Fruit fly (Drosophila melanogaster) whole organism, embryonic: ENCODE measurements around the gene CG4497.

Experiments used
- Bdp1 ChIP-seq: fragments of 200-800 bp; sonication (Bioruptor generic); optimal IDR thresholded peaks from 3 replicates; lab custom pipeline; 2016; ENCODE audit warnings: missing biosample characterization, missing genetic modification characterization
- CG10147 ChIP-seq: fragments of 200-800 bp; sonication (Bioruptor generic); optimal IDR thresholded peaks from 2 replicates; lab custom pipeline; 2019; ENCODE audit warnings: missing biosample characterization, mild to moderate bottlenecking, missing genetic modification characterization, moderate library complexity
- CG10431 ChIP-seq: fragments of 200-800 bp; sonication (Bioruptor generic); optimal IDR thresholded peaks from 3 replicates; lab custom pipeline; 2018; ENCODE audit warnings: missing biosample characterization, mild to moderate bottlenecking, missing genetic modification characterization
- CG10565 ChIP-seq: fragments of 200-800 bp; sonication (Bioruptor generic); optimal IDR thresholded peaks from 3 replicates; lab custom pipeline; 2016; ENCODE audit warnings: missing biosample characterization, mild to moderate bottlenecking, missing genetic modification characterization
- CG10654 ChIP-seq: fragments of 200-800 bp; sonication (Bioruptor generic); optimal IDR thresholded peaks from 2 replicates; lab custom pipeline; 2016; ENCODE audit warnings: missing biosample characterization, missing genetic modification characterization
- CG12299 ChIP-seq: fragments of 200-800 bp; sonication (Bioruptor generic); optimal IDR thresholded peaks from 2 replicates; lab custom pipeline; 2018; ENCODE audit warnings: missing biosample characterization, mild to moderate bottlenecking, missing genetic modification characterization
- CG12391 ChIP-seq: fragments of 200-800 bp; sonication (Bioruptor generic); optimal IDR thresholded peaks from 3 replicates; lab custom pipeline; 2018; ENCODE audit warnings: missing biosample characterization, mild to moderate bottlenecking, missing genetic modification characterization, moderate library complexity
- CG13424 ChIP-seq: fragments of 200-800 bp; sonication (Bioruptor generic); optimal IDR thresholded peaks from 2 replicates; lab custom pipeline; 2019; ENCODE audit warnings: missing biosample characterization, mild to moderate bottlenecking, missing genetic modification characterization, moderate library complexity
- CG17361 ChIP-seq: fragments of 200-800 bp; sonication (Bioruptor generic); IDR thresholded peaks from 3 replicates; pipeline ENCODE4 v1.3.6; 2022; ENCODE audit warnings: missing biosample characterization, missing genetic modification characterization
- CG31441 ChIP-seq: fragments of 200-800 bp; sonication (Bioruptor generic); IDR thresholded peaks from 2 replicates; pipeline ENCODE4 v1.3.6; 2022; ENCODE audit warnings: missing biosample characterization, missing genetic modification characterization
- CG3163 ChIP-seq: fragments of 200-800 bp; sonication (Bioruptor generic); optimal IDR thresholded peaks from 3 replicates; lab custom pipeline; 2016; ENCODE audit warnings: missing biosample characterization, missing genetic modification characterization
- CG33557 ChIP-seq: fragments of 200-800 bp; sonication (Bioruptor generic); optimal IDR thresholded peaks from 2 replicates; lab custom pipeline; 2019; ENCODE audit warnings: missing biosample characterization, mild to moderate bottlenecking, missing genetic modification characterization, moderate library complexity
- CG4730 ChIP-seq: fragments of 200-800 bp; sonication (Bioruptor generic); IDR thresholded peaks from 2 replicates; pipeline ENCODE4 v1.3.6; 2022; ENCODE audit warnings: missing biosample characterization, missing genetic modification characterization
- CG6175 ChIP-seq: fragments of 200-800 bp; sonication (Bioruptor generic); IDR thresholded peaks from 3 replicates; pipeline ENCODE4 v1.3.6; 2022; ENCODE audit warnings: missing biosample characterization, missing genetic modification characterization
- CG7271 ChIP-seq: fragments of 200-800 bp; sonication (Bioruptor generic); optimal IDR thresholded peaks from 2 replicates; lab custom pipeline; 2018; ENCODE audit warnings: missing biosample characterization, mild to moderate bottlenecking, missing genetic modification characterization, moderate library complexity
- CG7745 ChIP-seq: fragments of 200-800 bp; sonication (Bioruptor generic); optimal IDR thresholded peaks from 2 replicates; lab custom pipeline; 2018; ENCODE audit warnings: missing biosample characterization, mild to moderate bottlenecking, missing genetic modification characterization, moderate library complexity
- CG8290 ChIP-seq, 3 experiments: fragments of 200-800 bp; sonication (Bioruptor generic); optimal IDR thresholded peaks; 2 replicates each; lab custom pipeline; 2016 to 2019; ENCODE audit warnings: missing biosample characterization in 3 of 3, missing genetic modification characterization in 3 of 3, mild to moderate bottlenecking in 2 of 3, moderate library complexity in 1 of 3
- CHES-1-like ChIP-seq: fragments of 200-800 bp; sonication (Bioruptor generic); optimal IDR thresholded peaks from 2 replicates; lab custom pipeline; 2016; ENCODE audit warnings: missing biosample characterization, missing genetic modification characterization
- CkIIα-i1 ChIP-seq: fragments of 200-800 bp; sonication (Bioruptor generic); IDR thresholded peaks from 2 replicates; pipeline ENCODE4 v1.3.6; 2022; ENCODE audit warnings: missing biosample characterization, missing genetic modification characterization
- Dip2 ChIP-seq: fragments of 200-800 bp; sonication (Bioruptor generic); IDR thresholded peaks from 2 replicates; pipeline ENCODE4 v1.3.6; 2022; ENCODE audit warnings: missing biosample characterization, missing genetic modification characterization
- Drgx ChIP-seq: fragments of 200-800 bp; sonication (Bioruptor generic); IDR thresholded peaks from 2 replicates; pipeline ENCODE4 v1.3.6; 2022; ENCODE audit warnings: missing biosample characterization, missing genetic modification characterization
- HLH54F ChIP-seq: fragments of 200-800 bp; sonication (Bioruptor generic); optimal IDR thresholded peaks from 3 replicates; lab custom pipeline; 2016; ENCODE audit warnings: missing biosample characterization, missing genetic modification characterization
- Hmr ChIP-seq: fragments of 200-800 bp; sonication (Bioruptor generic); optimal IDR thresholded peaks from 3 replicates; lab custom pipeline; 2017; ENCODE audit warnings: mild to moderate bottlenecking, missing biosample characterization, missing genetic modification reagents, missing genetic modification characterization
- Meics ChIP-seq: fragments of 200-800 bp; sonication (Bioruptor generic); optimal IDR thresholded peaks from 2 replicates; lab custom pipeline; 2017; ENCODE audit warnings: missing biosample characterization, mild to moderate bottlenecking, missing genetic modification characterization
- NC2β ChIP-seq: fragments of 200-800 bp; sonication (Bioruptor generic); optimal IDR thresholded peaks from 2 replicates; lab custom pipeline; 2016; ENCODE audit warnings: missing biosample characterization, missing genetic modification characterization
- Oli ChIP-seq: fragments of 200-800 bp; sonication (Bioruptor generic); optimal IDR thresholded peaks from 2 replicates; lab custom pipeline; 2018; ENCODE audit warnings: missing biosample characterization, mild to moderate bottlenecking, missing genetic modification characterization, moderate library complexity
- Optix ChIP-seq: fragments of 200-800 bp; sonication (Bioruptor generic); IDR thresholded peaks from 3 replicates; pipeline ENCODE4 v1.3.6; 2022; ENCODE audit warnings: missing biosample characterization, missing genetic modification characterization
- aop ChIP-seq: fragments of 200-800 bp; sonication (Bioruptor generic); IDR thresholded peaks from 2 replicates; pipeline ENCODE4 v1.3.6; 2022; ENCODE audit warnings: missing biosample characterization, missing genetic modification characterization
- ara ChIP-seq: fragments of 200-800 bp; sonication (Bioruptor generic); IDR thresholded peaks from 2 replicates; pipeline ENCODE4 v1.3.6; 2022; ENCODE audit warnings: missing biosample characterization, missing genetic modification characterization
- bigmax ChIP-seq: fragments of 200-800 bp; sonication (Bioruptor generic); optimal IDR thresholded peaks from 2 replicates; lab custom pipeline; 2018; ENCODE audit warnings: missing biosample characterization, mild to moderate bottlenecking, missing genetic modification characterization
- disco-r ChIP-seq: fragments of 200-800 bp; sonication (Bioruptor generic); optimal IDR thresholded peaks from 2 replicates; lab custom pipeline; 2016; ENCODE audit warnings: missing biosample characterization, missing genetic modification characterization
- dmrt99B ChIP-seq: fragments of 200-800 bp; sonication (Bioruptor generic); optimal IDR thresholded peaks from 2 replicates; lab custom pipeline; 2018; ENCODE audit warnings: missing biosample characterization, mild to moderate bottlenecking, missing genetic modification characterization, moderate library complexity
- dysf ChIP-seq: fragments of 200-800 bp; sonication (Bioruptor generic); IDR thresholded peaks from 3 replicates; pipeline ENCODE4 v1.3.6; 2022; ENCODE audit warnings: missing biosample characterization, missing genetic modification characterization
- ems ChIP-seq: fragments of 200-800 bp; sonication (Bioruptor generic); optimal IDR thresholded peaks from 3 replicates; lab custom pipeline; 2016; ENCODE audit warnings: missing biosample characterization, missing genetic modification characterization
- eve ChIP-seq, 2 experiments: fragments of >200 bp; optimal IDR thresholded peaks; 2 replicates each; lab custom pipeline; 2017; ENCODE audit warnings: missing biosample characterization in 2 of 2, missing genetic modification characterization in 2 of 2
- fd102C ChIP-seq: fragments of 200-800 bp; sonication (Bioruptor generic); optimal IDR thresholded peaks from 2 replicates; lab custom pipeline; 2018; ENCODE audit warnings: missing biosample characterization, mild to moderate bottlenecking, missing genetic modification characterization, moderate library complexity
- fd64A ChIP-seq: fragments of 200-800 bp; sonication (Bioruptor generic); optimal IDR thresholded peaks from 3 replicates; lab custom pipeline; 2018; ENCODE audit warnings: missing biosample characterization, mild to moderate bottlenecking, missing genetic modification characterization
- hb ChIP-seq: fragments of 200-800 bp; sonication (Bioruptor generic); IDR thresholded peaks from 3 replicates; pipeline ENCODE4 v1.3.6; 2022; ENCODE audit warnings: missing biosample characterization, missing genetic modification characterization; ENCODE audit not compliant: partially characterized antibody
- inv ChIP-seq: fragments of 200-800 bp; sonication (Bioruptor generic); IDR thresholded peaks from 2 replicates; pipeline ENCODE4 v1.3.6; 2022; ENCODE audit warnings: missing biosample characterization, missing genetic modification characterization; ENCODE audit not compliant: partially characterized antibody
- nerfin-1 ChIP-seq: fragments of 200-800 bp; sonication (Bioruptor generic); optimal IDR thresholded peaks from 3 replicates; lab custom pipeline; 2019; ENCODE audit warnings: missing biosample characterization, mild to moderate bottlenecking, missing genetic modification characterization, moderate library complexity
- org-1 ChIP-seq: fragments of 200-800 bp; sonication (Bioruptor generic); optimal IDR thresholded peaks from 2 replicates; lab custom pipeline; 2017; ENCODE audit warnings: missing biosample characterization, missing genetic modification characterization
- pho ChIP-seq: fragments of 200-800 bp; sonication (Bioruptor generic); optimal IDR thresholded peaks from 2 replicates; lab custom pipeline; 2016; ENCODE audit warnings: missing biosample characterization, missing genetic modification characterization
- pita ChIP-seq: fragments of 200-800 bp; sonication (Bioruptor generic); optimal IDR thresholded peaks from 2 replicates; lab custom pipeline; 2017; ENCODE audit warnings: missing biosample characterization, mild to moderate bottlenecking, missing genetic modification characterization
- prd ChIP-seq, 3 experiments: fragments of >200 bp in 2 of 3; fragments of 200-800 bp in 1 of 3; sonication (Bioruptor generic) in 1 of 3; optimal IDR thresholded peaks in 2 of 3; IDR thresholded peaks in 1 of 3; 2 replicates in 2 of 3; 3 replicates in 1 of 3; pipeline versions ENCODE4 v1.3.6 to Lab custom; 2017 to 2022; ENCODE audit warnings: missing biosample characterization in 1 of 3, missing genetic modification characterization in 1 of 3
- repo ChIP-seq: fragments of 200-800 bp; sonication (Bioruptor generic); optimal IDR thresholded peaks from 2 replicates; lab custom pipeline; 2016; ENCODE audit warnings: missing biosample characterization, missing genetic modification characterization
- sd ChIP-seq: fragments of 200-800 bp; sonication (Bioruptor generic); optimal IDR thresholded peaks from 3 replicates; lab custom pipeline; 2018; ENCODE audit warnings: missing biosample characterization, mild to moderate bottlenecking, missing genetic modification characterization, moderate library complexity
- seq ChIP-seq: fragments of 200-800 bp; sonication (Bioruptor generic); IDR thresholded peaks from 2 replicates; pipeline ENCODE4 v1.3.6; 2022; ENCODE audit warnings: missing biosample characterization, missing genetic modification characterization
- sob ChIP-seq: fragments of 200-800 bp; sonication (Bioruptor generic); IDR thresholded peaks from 2 replicates; pipeline ENCODE4 v1.3.6; 2022; ENCODE audit warnings: missing biosample characterization, missing genetic modification characterization
- ssp ChIP-seq: fragments of 200-800 bp; sonication (Bioruptor generic); IDR thresholded peaks from 2 replicates; pipeline ENCODE4 v1.3.6; 2022; ENCODE audit warnings: missing biosample characterization, missing genetic modification characterization
- twi ChIP-seq: fragments of 200-800 bp; optimal IDR thresholded peaks from 2 replicates; lab custom pipeline; 2019; ENCODE audit warnings: missing biosample characterization, mild to moderate bottlenecking, missing genetic modification characterization, moderate library complexity

The CG4497 gene

DNA sequence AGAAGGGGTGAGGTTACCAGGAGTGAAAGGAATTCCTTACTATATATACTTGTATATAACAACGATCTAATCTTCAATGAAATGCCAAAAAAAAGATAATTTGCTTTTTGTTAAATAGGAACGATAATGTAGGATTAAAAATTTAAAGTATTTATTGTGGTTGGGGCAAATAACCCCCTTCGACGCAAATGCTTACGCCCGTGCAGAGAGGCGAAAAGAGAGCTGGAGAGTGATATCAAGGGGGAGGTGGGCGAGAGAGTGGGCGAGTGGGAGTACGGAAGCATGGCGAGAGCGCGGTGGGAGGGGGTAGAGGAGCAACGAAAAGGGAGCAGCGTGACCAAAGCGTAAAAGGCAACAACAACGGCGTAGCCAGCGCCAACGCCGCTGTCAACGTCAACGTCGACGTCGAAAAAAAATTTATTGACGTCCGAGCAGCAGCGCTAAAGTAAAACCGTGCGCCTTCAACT is 5.8 kb downstream of the CG4497 start (continued):
- TF ChIP-seq eve (GFP tag; optimal IDR thresholded peaks at IDR 0.05; lab: Kevin White, UChicago) (peak in 1 of 2 experiments; percentile 99), CG7745 (tag; lab: Kevin White, UChicago) (no peak), aop (GFP tag; lab: Robert Waterston, UW) (0 out of 2 replicates have a peak, but pooled peaks have one; percentile 76), disco-r (GFP tag; lab: Kevin White, UChicago) (peak; percentile 95), CG31441 (GFP tag; lab: Robert Waterston, UW) (peak; percentile 97), CG7271 (tag; lab: Kevin White, UChicago) (peak; percentile 80), twi (tag; lab: Kevin White, UChicago) (peak; percentile 92), nerfin-1 (tag; lab: Kevin White, UChicago) (peak; percentile 97), NC2β (GFP tag; lab: Kevin White, UChicago) (peak; percentile 96), repo (GFP tag; lab: Kevin White, UChicago) (peak; percentile 93), HLH54F (GFP tag; lab: Kevin White, UChicago) (peak; percentile 97), inv (GFP tag; lab: Robert Waterston, UW) (no peak), fd64A (peak; percentile 91), Optix (GFP tag; lab: Robert Waterston, UW) (peak; percentile 97), pita (GFP tag; lab: Kevin White, UChicago) (no peak), ara (peak; percentile 98), dmrt99B (tag; lab: Kevin White, UChicago) (peak; percentile 99), CG12299 (tag; lab: Kevin White, UChicago) (peak; percentile 98), CG10565 (GFP tag; lab: Kevin White, UChicago) (peak; percentile 76), CG8290 (GFP tag; optimal IDR thresholded peaks at IDR 0.05; lab: Kevin White, UChicago) (peak; percentile 86), CG8290 (tag; optimal IDR thresholded peaks at IDR 0.05; lab: Kevin White, UChicago) (peak; percentile 68 to 85), ssp (GFP tag; lab: Robert Waterston, UW) (peak; percentile 93), Dip2 (peak; percentile 81), CG17361 (GFP tag; lab: Robert Waterston, UW) (peak; percentile 98), CG10431 (GFP tag; lab: Kevin White, UChicago) (peak; percentile 91), bigmax (peak; percentile 55), Drgx (GFP tag; lab: Robert Waterston, UW) (peak; percentile 100), sob (GFP tag; lab: Robert Waterston, UW) (peak; percentile 98), CG33557 (GFP tag; lab: Kevin White, UChicago) (peak; percentile 95), CG3163 (GFP tag; lab: Kevin White, UChicago) (peak; percentile 77), CG6175 (GFP tag; lab: Robert Waterston, UW) (peak; percentile 94), Hmr (GFP tag; lab: Kevin White, UChicago) (peak; percentile 99), CG10654 (peak; percentile 97), CG10147 (GFP tag; lab: Kevin White, UChicago) (peak; percentile 97), org-1 (GFP tag; lab: Kevin White, UChicago) (peak; percentile 99), ems (GFP tag; lab: Kevin White, UChicago) (peak; percentile 97), Bdp1 (GFP tag; lab: Kevin White, UChicago) (peak; percentile 89), prd (optimal IDR thresholded peaks at IDR 0.05; lab: Kevin White, UChicago) (no peak), prd (GFP tag; IDR thresholded peaks at IDR 0.05; lab: Robert Waterston, UW) (peak; percentile 99), fd102C (peak; percentile 69), pho (peak; percentile 98), CkIIα-i1 (peak; percentile 74), sd (peak; percentile 94), CHES-1-like (GFP tag; lab: Kevin White, UChicago) (peak; percentile 97), CG13424 (peak; percentile 99), hb (GFP tag; lab: Robert Waterston, UW) (no peak), dysf (GFP tag; lab: Robert Waterston, UW) (peak; percentile 99), Meics (GFP tag; lab: Kevin White, UChicago) (peak; percentile 97), CG12391 (tag; lab: Kevin White, UChicago) (peak; percentile 99), CG4730 (GFP tag; lab: Robert Waterston, UW) (peak; percentile 98), Oli (tag; lab: Kevin White, UChicago) (peak; percentile 99), seq (GFP tag; lab: Robert Waterston, UW) (peak; percentile 98)
